Worm (Caenorhabditis elegans) whole organism, early embryonic: ENCODE data around the gene F29A7.3.

Experiments
- aly-1 ChIP-seq: sonication (generic microtip); optimal IDR thresholded peaks from 2 replicates; lab custom pipeline; 2016; ENCODE audit warnings: missing genetic modification characterization, missing compliant biosample characterization
- ama-1 ChIP-seq: fragments of 150-350 bp; optimal IDR thresholded peaks from 2 replicates; lab custom pipeline; 2014
- ceh-13 ChIP-seq: fragments of 200-800 bp; sonication (Bioruptor generic); optimal IDR thresholded peaks from 2 replicates; lab custom pipeline; 2018; ENCODE audit warnings: mild to moderate bottlenecking, missing genetic modification characterization, missing compliant biosample characterization
- ceh-36 ChIP-seq: sonication (generic microtip); optimal IDR thresholded peaks from 2 replicates; lab custom pipeline; 2016; ENCODE audit warnings: missing genetic modification characterization, inconsistent platforms, missing compliant biosample characterization
- flt-1 ChIP-seq: fragments of 200-800 bp; sonication (Bioruptor generic); IDR thresholded peaks from 2 replicates; pipeline ENCODE4 v1.3.6; 2022; ENCODE audit warnings: missing genetic modification characterization, missing compliant biosample characterization
- hmbx-1 ChIP-seq: sonication (generic microtip); optimal IDR thresholded peaks from 2 replicates; lab custom pipeline; 2016; ENCODE audit warnings: mild to moderate bottlenecking, missing genetic modification characterization, missing compliant biosample characterization
- hnd-1 ChIP-seq: sonication (generic microtip); optimal IDR thresholded peaks from 2 replicates; lab custom pipeline; 2016; ENCODE audit warnings: missing genetic modification characterization, missing compliant biosample characterization
- tra-4 ChIP-seq: sonication (generic microtip); optimal IDR thresholded peaks from 2 replicates; lab custom pipeline; 2017; ENCODE audit warnings: missing genetic modification characterization, missing compliant biosample characterization

ce11 chrII:2757954-2758353 lies 4.9 kb downstream of the F29A7.3 start, which contains the start of gene F29A7.8:
- no peak for TF ChIP-seq ceh-13 (GFP tag; lab: Kevin White, UChicago)
- no peak for TF ChIP-seq flt-1 (GFP tag; lab: Robert Waterston, UW)
- no peak for TF ChIP-seq hnd-1
- no peak for TF ChIP-seq ama-1 (lab: Kevin White, UChicago)
- no peak for TF ChIP-seq aly-1 (tag; lab: Kevin White, UChicago)
- no peak for TF ChIP-seq hmbx-1
- TF ChIP-seq ceh-36 (tag; lab: Kevin White, UChicago): no peak
- TF ChIP-seq tra-4 (tag; lab: Kevin White, UChicago): no peak
